Worm (Caenorhabditis elegans): ENCODE measurements around the gene B0554.5.

The B0554.5 gene

ce11 chrV:474516-474915 is 50.3 kb downstream of the B0554.5 start, which contains the start of gene nhr-99:
nhr-99 (plus strand) TSS chrV:474778.
- TF ChIP-seq flh-1 (GFP tag; optimal IDR thresholded peaks at IDR 0.05) (no peak), ceh-43 (GFP tag; optimal IDR thresholded peaks at IDR 0.05) (no peak), drap-1 (GFP tag; optimal IDR thresholded peaks at IDR 0.05) (no peak), cnd-1 (tag; optimal IDR thresholded peaks at IDR 0.05) (no peak), ztf-11 (tag; optimal IDR thresholded peaks at IDR 0.05) (no peak), ceh-83 (GFP tag; optimal IDR thresholded peaks at IDR 0.05) (no peak), unc-39 (tag; optimal IDR thresholded peaks at IDR 0.05) (no peak), sptf-1 (tag; optimal IDR thresholded peaks at IDR 0.05) (no peak), ceh-39 (tag; optimal IDR thresholded peaks at IDR 0.05) (no peak), zip-8 (tag; optimal IDR thresholded peaks at IDR 0.05) (no peak), blmp-1 (tag; optimal IDR thresholded peaks at IDR 0.05) (no peak)

Data from whole organism, mixed stage, embryonic.